Fruit fly (Drosophila melanogaster): ENCODE results near the gene ash2.
A peak's percentile ranks its signal among the peaks of the same experiment; 100 is the strongest.

The ash2 gene

DNA sequence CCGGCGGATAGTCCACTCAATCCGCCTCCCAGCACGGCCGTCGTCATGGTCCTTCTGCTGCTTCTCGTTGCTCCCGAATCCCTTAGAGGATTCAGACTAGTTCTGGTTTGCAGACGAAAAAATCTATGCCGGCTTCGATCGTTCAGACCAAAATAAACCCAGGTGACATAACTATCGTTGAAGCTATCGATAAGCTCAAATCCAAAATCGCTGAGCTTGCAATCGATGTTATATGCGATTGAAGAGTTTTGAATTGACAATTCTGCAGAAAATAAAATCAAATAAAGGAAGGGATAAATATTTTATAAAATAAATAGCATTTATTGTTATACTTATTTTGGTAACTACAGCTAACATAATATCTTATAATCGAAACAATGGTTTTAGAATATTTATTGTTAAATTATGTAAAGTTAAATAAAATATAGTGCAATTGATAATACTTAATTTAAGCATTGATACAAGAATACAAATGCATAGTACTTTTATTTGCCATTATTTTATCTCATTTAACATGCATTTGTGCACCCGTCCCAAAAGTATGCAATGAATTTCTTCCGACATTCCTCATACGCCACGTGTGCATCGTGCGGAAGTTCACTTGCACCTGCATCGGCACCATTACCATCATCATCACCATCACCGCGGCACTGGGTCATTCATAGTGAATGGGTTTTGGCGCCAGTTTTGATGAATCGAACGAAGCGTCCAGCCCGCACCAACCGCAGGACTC, 11.9 kb downstream of the ash2 start, which contains the start of gene Ppox (continued):
- TF ChIP-seq Bgb (GFP tag; IDR thresholded peaks at IDR 0.05; ENCODE audit: partially characterized antibody) (peak; percentile 96), CG6791 (GFP tag; IDR thresholded peaks at IDR 0.05; ENCODE audit: partially characterized antibody) (peak; percentile 81), pho (GFP tag; optimal IDR thresholded peaks at IDR 0.05) (no peak), CG34224 (GFP tag; IDR thresholded peaks at IDR 0.05; ENCODE audit: partially characterized antibody) (peak; percentile 97), CG16813 (GFP tag; IDR thresholded peaks at IDR 0.05; ENCODE audit: partially characterized antibody) (peak; percentile 85), Mrtf (GFP tag; IDR thresholded peaks at IDR 0.05) (no peak), mam (GFP tag; optimal IDR thresholded peaks at IDR 0.05) (no peak), tna (GFP tag; IDR thresholded peaks at IDR 0.05; ENCODE audit: partially characterized antibody) (peak; percentile 88), CG33557 (GFP tag; optimal IDR thresholded peaks at IDR 0.05) (no peak), CG2116 (GFP tag; optimal IDR thresholded peaks at IDR 0.05) (peak; percentile 25), CG14860 (GFP tag; IDR thresholded peaks at IDR 0.05; ENCODE audit: partially characterized antibody) (peak; percentile 83), CG14667 (GFP tag; IDR thresholded peaks at IDR 0.05) (no peak), CG8765 (GFP tag; IDR thresholded peaks at IDR 0.05) (no peak), Hmr (GFP tag; optimal IDR thresholded peaks at IDR 0.05) (no peak), CG10321 (GFP tag; IDR thresholded peaks at IDR 0.05) (no peak), Dek (tag; optimal IDR thresholded peaks at IDR 0.05) (peak; percentile 14), stc (GFP tag; IDR thresholded peaks at IDR 0.05) (no peak), sna (GFP tag; IDR thresholded peaks at IDR 0.05; ENCODE audit: partially characterized antibody) (peak; percentile 97), Awh (GFP tag; IDR thresholded peaks at IDR 0.05) (no peak), CG4404 (GFP tag; IDR thresholded peaks at IDR 0.05) (no peak), HLH54F (GFP tag; optimal IDR thresholded peaks at IDR 0.05) (no peak), CG15601 (tag; optimal IDR thresholded peaks at IDR 0.05) (peak; percentile 43), CG5953 (GFP tag; IDR thresholded peaks at IDR 0.05) (no peak), Dip2 (GFP tag; IDR thresholded peaks at IDR 0.05) (no peak), B-H1 (GFP tag; IDR thresholded peaks at IDR 0.05) (no peak), Gsc (GFP tag; IDR thresholded peaks at IDR 0.05) (no peak), fu2 (GFP tag; optimal IDR thresholded peaks at IDR 0.05) (no peak), CG34422 (GFP tag; IDR thresholded peaks at IDR 0.05) (peak; percentile 31; the same call in 1 of the 3 replicates), NfI (GFP tag; optimal IDR thresholded peaks at IDR 0.05) (no peak), emc (GFP tag; optimal IDR thresholded peaks at IDR 0.05) (no peak), E2f2 (GFP tag; IDR thresholded peaks at IDR 0.05) (peak; percentile 68), CG4617 (GFP tag; optimal IDR thresholded peaks at IDR 0.05; ENCODE audit: borderline replicate concordance) (peak; percentile 13), Xrp1 (GFP tag; IDR thresholded peaks at IDR 0.05) (no peak), sima (GFP tag; optimal IDR thresholded peaks at IDR 0.05) (no peak), aop (GFP tag; IDR thresholded peaks at IDR 0.05) (no peak), Dp (GFP tag; optimal IDR thresholded peaks at IDR 0.05) (peak; percentile 59), CG16815 (GFP tag; optimal IDR thresholded peaks at IDR 0.05) (no peak), CG1603 (tag; optimal IDR thresholded peaks at IDR 0.05) (no peak), CG15514 (GFP tag; optimal IDR thresholded peaks at IDR 0.05) (peak; percentile 21)

DNA sequence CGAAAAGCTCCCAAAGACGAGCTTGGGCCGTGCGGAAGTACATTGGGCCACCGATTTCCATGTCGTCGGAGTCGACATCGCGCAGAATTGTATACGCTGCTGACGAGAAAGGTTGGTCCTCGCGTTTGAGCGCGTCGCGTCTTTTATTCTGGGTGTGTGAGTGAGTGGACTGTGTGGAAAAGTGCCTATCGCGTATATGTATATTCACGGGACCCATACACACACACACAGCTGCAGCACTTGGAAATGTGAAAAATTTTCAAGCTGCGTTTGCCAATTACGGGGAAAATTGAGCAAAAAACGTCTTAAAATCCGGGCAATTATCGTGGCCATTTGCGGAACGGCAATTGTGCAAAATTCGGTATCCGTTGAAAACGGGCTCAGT, 12.5 kb downstream of the ash2 start, which contains the start of gene slo:
Gene slo, plus strand, starts transcription at position 80 of the 385 bp plus-strand sequence.
- TF ChIP-seq amos (GFP tag; IDR thresholded peaks at IDR 0.05; ENCODE audit: partially characterized antibody) = peak; percentile 27
- TF ChIP-seq ewg (GFP tag; optimal IDR thresholded peaks at IDR 0.05) = peak; percentile 50
- 0 out of 2 replicates have a peak, but pooled peaks have one; percentile 33 for TF ChIP-seq Bgb (GFP tag; IDR thresholded peaks at IDR 0.05; ENCODE audit: partially characterized antibody)
- 0 out of 2 replicates have a peak, but pooled peaks have one; percentile 39 for TF ChIP-seq bbx (GFP tag; IDR thresholded peaks at IDR 0.05; ENCODE audit: partially characterized antibody)
- TF ChIP-seq CG9215 (GFP tag; IDR thresholded peaks at IDR 0.05) = no peak
- TF ChIP-seq CG16779 (GFP tag; IDR thresholded peaks at IDR 0.05) = peak; percentile 77
- no peak for TF ChIP-seq Myb (GFP tag; optimal IDR thresholded peaks at IDR 0.05)
- TF ChIP-seq Deaf1 (tag; optimal IDR thresholded peaks at IDR 0.05) = peak; percentile 54
- TF ChIP-seq crp (GFP tag; optimal IDR thresholded peaks at IDR 0.05) = no peak
- peak; percentile 90 for TF ChIP-seq Ets65A (GFP tag)
- TF ChIP-seq abd-A (tag; optimal IDR thresholded peaks at IDR 0.05) = peak; percentile 43
- 0 out of 3 replicates have a peak, but pooled peaks have one; percentile 36 for TF ChIP-seq Dbx (GFP tag; IDR thresholded peaks at IDR 0.05)
